Fruit fly (Drosophila melanogaster): ENCODE results near the gene CG9259.

The CG9259 gene

DNA sequence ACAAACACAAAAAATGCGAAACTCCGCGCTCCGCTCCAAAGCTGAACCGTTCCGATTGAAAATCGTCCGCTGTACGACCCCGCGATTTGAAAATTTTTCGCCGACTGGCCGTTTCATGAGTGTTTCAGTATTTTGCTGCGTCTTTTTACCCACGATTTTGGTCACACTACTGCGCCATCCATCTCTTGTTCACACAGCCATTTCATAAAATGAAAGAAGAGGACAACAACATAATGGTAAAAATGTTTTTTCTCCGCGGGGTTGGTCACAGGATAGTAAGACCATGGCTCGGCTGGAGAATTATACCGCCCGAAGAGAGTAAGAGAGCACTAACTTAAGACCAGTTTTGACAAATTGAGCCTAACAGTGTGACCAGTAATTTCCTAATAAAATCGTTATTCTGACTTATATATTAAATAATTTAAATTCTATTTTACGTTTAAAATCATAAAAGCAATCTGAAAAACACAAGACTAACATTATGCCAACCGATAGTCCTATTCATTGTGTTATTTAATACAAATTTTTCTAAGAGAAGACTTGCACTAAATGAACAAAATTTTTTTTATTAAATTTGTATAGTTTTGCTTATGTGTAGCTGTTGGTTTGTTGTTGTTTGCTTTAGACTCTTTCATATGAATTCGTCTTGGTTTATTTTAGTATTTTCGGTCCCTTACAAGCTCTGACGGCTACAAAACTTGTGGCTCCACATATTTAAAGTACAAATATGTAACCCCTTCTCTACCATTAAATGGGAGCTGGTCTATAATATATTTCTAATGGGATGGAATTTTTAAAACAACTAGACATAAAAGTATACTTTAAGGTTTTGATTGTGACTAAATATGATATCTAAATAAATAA is 37.1 kb upstream of the CG9259 start, which contains the start of gene CG42238 (continued):
- no peak for TF ChIP-seq CG18476 (GFP tag; optimal IDR thresholded peaks at IDR 0.05)
- TF ChIP-seq Hr3 (GFP tag; optimal IDR thresholded peaks at IDR 0.05), result no peak
- no peak for TF ChIP-seq NC2α (GFP tag; optimal IDR thresholded peaks at IDR 0.05)
- no peak for TF ChIP-seq CG4424 (GFP tag; optimal IDR thresholded peaks at IDR 0.05)
- TF ChIP-seq nerfin-1 (tag; optimal IDR thresholded peaks at IDR 0.05), result peak; percentile 1
- TF ChIP-seq pum (GFP tag; optimal IDR thresholded peaks at IDR 0.05), result no peak
- no peak for TF ChIP-seq CG6854 (GFP tag; optimal IDR thresholded peaks at IDR 0.05)
- TF ChIP-seq jumu (GFP tag; optimal IDR thresholded peaks at IDR 0.05), result no peak
- TF ChIP-seq twi (tag; optimal IDR thresholded peaks at IDR 0.05), result no peak
- TF ChIP-seq bsh (GFP tag; optimal IDR thresholded peaks at IDR 0.05), result no peak
- no peak for TF ChIP-seq klu (GFP tag; IDR thresholded peaks at IDR 0.05)
- peak; percentile 73 for TF ChIP-seq E2f2 (GFP tag; IDR thresholded peaks at IDR 0.05)
- TF ChIP-seq CG17361 (GFP tag; IDR thresholded peaks at IDR 0.05), result peak; percentile 54; the same call in 2 of the 3 replicates
- TF ChIP-seq CG31441 (GFP tag; IDR thresholded peaks at IDR 0.05), result no peak
- 0 out of 2 replicates have a peak, but pooled peaks have one; percentile 12 for TF ChIP-seq Ptx1 (GFP tag; IDR thresholded peaks at IDR 0.05)
- no peak for TF ChIP-seq CG2129 (GFP tag; IDR thresholded peaks at IDR 0.05; ENCODE audit: partially characterized antibody)
- TF ChIP-seq CG32767 (GFP tag; IDR thresholded peaks at IDR 0.05), result no peak
- TF ChIP-seq ab (GFP tag; optimal IDR thresholded peaks at IDR 0.05), result no peak
- TF ChIP-seq NFAT (GFP tag; IDR thresholded peaks at IDR 0.05), result no peak; the same call in 1 of the 2 replicates
- TF ChIP-seq CG17912 (GFP tag; optimal IDR thresholded peaks at IDR 0.05), result no peak
- no peak for TF ChIP-seq kni (GFP tag; optimal IDR thresholded peaks at IDR 0.05)
- TF ChIP-seq wdn (GFP tag; IDR thresholded peaks at IDR 0.05), result no peak
- TF ChIP-seq gsb (GFP tag; IDR thresholded peaks at IDR 0.05), result no peak
- peak; percentile 40 for TF ChIP-seq CG12769 (tag; optimal IDR thresholded peaks at IDR 0.05)
- TF ChIP-seq zen2 (GFP tag; IDR thresholded peaks at IDR 0.05; ENCODE audit: partially characterized antibody), result 0 out of 3 replicates have a peak, but pooled peaks have one; percentile 16
- TF ChIP-seq cad (GFP tag; optimal IDR thresholded peaks at IDR 0.05), result peak; percentile 9
- TF ChIP-seq Dad (GFP tag; optimal IDR thresholded peaks at IDR 0.05), result no peak
- no peak for TF ChIP-seq br (optimal IDR thresholded peaks at IDR 0.05)
- TF ChIP-seq CG15011 (GFP tag; optimal IDR thresholded peaks at IDR 0.05), result no peak
- peak; percentile 32; the same call in 1 of the 2 replicates for TF ChIP-seq CG14441 (GFP tag; IDR thresholded peaks at IDR 0.05)
- TF ChIP-seq CG4617 (GFP tag; optimal IDR thresholded peaks at IDR 0.05; ENCODE audit: borderline replicate concordance), result no peak
- TF ChIP-seq CG17186 (GFP tag; optimal IDR thresholded peaks at IDR 0.05), result peak; percentile 36
- no peak for TF ChIP-seq CG11723 (GFP tag; optimal IDR thresholded peaks at IDR 0.05)
- no peak; the same call in 2 of the 3 replicates for TF ChIP-seq Aef1 (GFP tag; IDR thresholded peaks at IDR 0.05)
- TF ChIP-seq CG3163 (GFP tag; optimal IDR thresholded peaks at IDR 0.05), result no peak
- TF ChIP-seq CG3838 (GFP tag; optimal IDR thresholded peaks at IDR 0.05), result no peak
- peak; percentile 0 for TF ChIP-seq nom (GFP tag; optimal IDR thresholded peaks at IDR 0.05)
- no peak for TF ChIP-seq Nf-YC (tag; optimal IDR thresholded peaks at IDR 0.05)
- peak; percentile 95 for TF ChIP-seq CG9797 (GFP tag; optimal IDR thresholded peaks at IDR 0.05)
- no peak for TF ChIP-seq TFAM (GFP tag; optimal IDR thresholded peaks at IDR 0.05)
- TF ChIP-seq CG7928 (GFP tag; optimal IDR thresholded peaks at IDR 0.05), result no peak
- TF ChIP-seq ERR (GFP tag; optimal IDR thresholded peaks at IDR 0.05), result peak; percentile 23
- TF ChIP-seq btn (GFP tag; optimal IDR thresholded peaks at IDR 0.05), result no peak
- no peak for TF ChIP-seq lbe (GFP tag; optimal IDR thresholded peaks at IDR 0.05)
- no peak for TF ChIP-seq ftz-f1 (GFP tag; optimal IDR thresholded peaks at IDR 0.05)
- TF ChIP-seq Myb (GFP tag; optimal IDR thresholded peaks at IDR 0.05), result peak; percentile 60
- no peak for TF ChIP-seq ara (GFP tag; IDR thresholded peaks at IDR 0.05)
- TF ChIP-seq ato (GFP tag; IDR thresholded peaks at IDR 0.05; ENCODE audit: partially characterized antibody), result 0 out of 2 replicates have a peak, but pooled peaks have one; percentile 39
- no peak for TF ChIP-seq CG8388 (GFP tag; optimal IDR thresholded peaks at IDR 0.05)
- TF ChIP-seq CG17802 (tag; optimal IDR thresholded peaks at IDR 0.05), result no peak

Data from whole organism, embryonic.